Worm (Caenorhabditis elegans): ENCODE measurements around the gene C17B7.8.

DNA sequence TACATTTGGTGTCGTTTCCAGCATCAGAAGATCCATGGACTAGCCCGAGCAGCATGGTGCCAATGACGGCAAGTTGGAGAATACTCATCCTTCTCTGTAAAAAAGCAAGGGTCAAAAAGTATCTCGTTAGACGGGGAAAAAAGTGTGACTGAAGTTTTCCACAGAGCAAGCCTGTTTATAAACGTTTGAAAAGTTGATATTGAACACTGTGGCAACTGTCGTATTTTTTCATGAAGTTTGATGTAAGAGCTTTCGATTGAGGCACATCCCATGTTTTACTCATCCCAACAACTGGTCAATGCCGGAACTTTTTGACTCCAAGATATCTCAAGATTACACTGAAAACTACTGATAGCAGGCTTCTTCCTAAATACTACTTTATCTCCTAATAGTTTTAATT is 5.1 kb downstream of the C17B7.8 start, which contains the start of gene F35F10.13:
- no peak for TF ChIP-seq nhr-237 (tag; optimal IDR thresholded peaks at IDR 0.05)
- no peak for TF ChIP-seq pha-4 (tag; optimal IDR thresholded peaks at IDR 0.05)
- no peak for TF ChIP-seq ztf-11 (tag; optimal IDR thresholded peaks at IDR 0.05)
- no peak for TF ChIP-seq blmp-1 (tag; optimal IDR thresholded peaks at IDR 0.05)
- no peak for TF ChIP-seq nhr-12 (tag; optimal IDR thresholded peaks at IDR 0.05)
- TF ChIP-seq mep-1 (tag; optimal IDR thresholded peaks at IDR 0.05): no peak

All from whole organism, mixed stage, embryonic.